Worm (Caenorhabditis elegans) whole organism, L1 larva: ENCODE measurements around the gene clec-124.

Source experiments
- C04F5.9 ChIP-seq: sonication (generic microtip); optimal IDR thresholded peaks from 2 replicates; lab custom pipeline; 2016; ENCODE audit warnings: missing genetic modification characterization, missing compliant biosample characterization
- aha-1 ChIP-seq: fragments of 150-350 bp; optimal IDR thresholded peaks from 2 replicates; lab custom pipeline; 2014; ENCODE audit warnings: missing biosample characterization, missing genetic modification characterization
- ceh-63 ChIP-seq: fragments of 200-800 bp; sonication (Bioruptor generic); optimal IDR thresholded peaks from 2 replicates; lab custom pipeline; 2018; ENCODE audit warnings: mild to moderate bottlenecking, missing genetic modification characterization, missing compliant biosample characterization
- dpl-1 ChIP-seq, 3 experiments: fragments of 150-350 bp in 2 of 3; sonication (generic microtip) in 1 of 3; optimal IDR thresholded peaks; 2 replicates each; lab custom pipeline; 2014 to 2017; ENCODE audit warnings: missing biosample characterization in 3 of 3, missing genetic modification characterization in 3 of 3, missing genetic modification reagents in 3 of 3
- efl-3 ChIP-seq: fragments of 200-800 bp; sonication (Bioruptor generic); optimal IDR thresholded peaks from 2 replicates; lab custom pipeline; 2018; ENCODE audit warnings: mild to moderate bottlenecking, missing genetic modification characterization, missing compliant biosample characterization
- egl-13 ChIP-seq: sonication (generic microtip); optimal IDR thresholded peaks from 2 replicates; lab custom pipeline; 2016; ENCODE audit warnings: missing genotype, missing genetic modification reagents, missing genetic modification characterization, missing compliant biosample characterization
- elt-2 ChIP-seq: sonication (generic microtip); optimal IDR thresholded peaks from 2 replicates; lab custom pipeline; 2016; ENCODE audit warnings: missing genetic modification characterization, mild to moderate bottlenecking, inconsistent platforms, missing compliant biosample characterization, missing genetic modification reagents
- elt-3 ChIP-seq, 6 experiments: fragments of 150-350 bp in 1 of 6; sonication (generic microtip); optimal IDR thresholded peaks; 2 replicates each; lab custom pipeline; 2017 to 2018; ENCODE audit warnings: missing biosample characterization in 6 of 6, missing genetic modification characterization in 6 of 6, inconsistent platforms in 1 of 6
- ets-5 ChIP-seq: fragments of 200-800 bp; sonication (Bioruptor generic); IDR thresholded peaks from 2 replicates; pipeline ENCODE4 v1.3.6; 2022; ENCODE audit warnings: missing genetic modification characterization, missing compliant biosample characterization
- fkh-8 ChIP-seq: sonication (generic microtip); optimal IDR thresholded peaks from 2 replicates; lab custom pipeline; 2016; ENCODE audit warnings: mild to moderate bottlenecking, missing genetic modification characterization, missing compliant biosample characterization
- fos-1 ChIP-seq: fragments of 150-350 bp; optimal IDR thresholded peaks from 2 replicates; lab custom pipeline; 2014; ENCODE audit warnings: missing biosample characterization, missing genetic modification characterization
- grh-1 ChIP-seq: fragments of 200-800 bp; sonication (Bioruptor generic); IDR thresholded peaks from 2 replicates; pipeline ENCODE4 v1.3.6; 2022; ENCODE audit warnings: missing genetic modification reagents, missing genetic modification characterization, missing compliant biosample characterization
- hlh-17 ChIP-seq: fragments of 200-800 bp; sonication (Bioruptor generic); optimal IDR thresholded peaks from 2 replicates; lab custom pipeline; 2018; ENCODE audit warnings: missing genetic modification characterization, mild to moderate bottlenecking, missing compliant biosample characterization, moderate library complexity, borderline replicate concordance
- isw-1 ChIP-seq: fragments of 200-800 bp; sonication (Bioruptor generic); IDR thresholded peaks from 2 replicates; pipeline ENCODE4 v1.3.6; 2022; ENCODE audit warnings: missing genetic modification characterization, missing compliant biosample characterization
- jun-1 ChIP-seq: fragments of 150-350 bp; optimal IDR thresholded peaks from 2 replicates; lab custom pipeline; 2014; ENCODE audit warnings: missing biosample characterization, missing genetic modification reagents, missing genetic modification characterization
- lin-13 ChIP-seq: fragments of 150-350 bp; optimal IDR thresholded peaks from 2 replicates; lab custom pipeline; 2014; ENCODE audit warnings: missing biosample characterization, missing genetic modification reagents, missing genetic modification characterization
- lin-14 ChIP-seq: fragments of 200-800 bp; sonication (Bioruptor generic); optimal IDR thresholded peaks from 2 replicates; lab custom pipeline; 2018; ENCODE audit warnings: mild to moderate bottlenecking, missing genetic modification characterization, moderate library complexity, missing compliant biosample characterization
- lin-15B ChIP-seq: fragments of 150-350 bp; sonication (generic microtip); optimal IDR thresholded peaks from 3 replicates; lab custom pipeline; 2014; ENCODE audit warnings: missing biosample characterization, missing genetic modification characterization
- lin-39 ChIP-seq: fragments of 150-350 bp; optimal IDR thresholded peaks from 2 replicates; lab custom pipeline; 2014; ENCODE audit warnings: missing biosample characterization, missing genetic modification reagents, missing genetic modification characterization
- lir-3 ChIP-seq: sonication (generic microtip); optimal IDR thresholded peaks from 2 replicates; lab custom pipeline; 2016; ENCODE audit warnings: mild to moderate bottlenecking, missing genetic modification characterization, moderate library complexity, missing compliant biosample characterization; ENCODE audit not compliant: poor library complexity
- nhr-11 ChIP-seq: fragments of 150-350 bp; optimal IDR thresholded peaks from 2 replicates; lab custom pipeline; 2014; ENCODE audit warnings: missing biosample characterization, missing genetic modification characterization
- nhr-20 ChIP-seq: sonication (generic microtip); optimal IDR thresholded peaks from 2 replicates; lab custom pipeline; 2016; ENCODE audit warnings: mild to moderate bottlenecking, missing genetic modification characterization, missing compliant biosample characterization
- nhr-237 ChIP-seq: fragments of 150-350 bp; optimal IDR thresholded peaks from 2 replicates; lab custom pipeline; 2014; ENCODE audit warnings: missing biosample characterization, missing genetic modification characterization
- nhr-76 ChIP-seq: sonication (generic microtip); optimal IDR thresholded peaks from 2 replicates; lab custom pipeline; 2017; ENCODE audit warnings: missing biosample characterization, missing genetic modification characterization
- nhr-84 ChIP-seq: sonication (generic microtip); optimal IDR thresholded peaks from 2 replicates; lab custom pipeline; 2017; ENCODE audit warnings: missing biosample characterization, missing genetic modification characterization
- pqm-1 ChIP-seq: sonication (generic microtip); optimal IDR thresholded peaks from 3 replicates; lab custom pipeline; 2017; ENCODE audit warnings: missing biosample characterization, missing genetic modification characterization
- rnt-1 ChIP-seq: sonication (generic microtip); optimal IDR thresholded peaks from 2 replicates; lab custom pipeline; 2016; ENCODE audit warnings: mild to moderate bottlenecking, missing genetic modification characterization, moderate library complexity, missing compliant biosample characterization
- snpc-4 ChIP-seq: fragments of 150-350 bp; optimal IDR thresholded peaks from 2 replicates; lab custom pipeline; 2014; ENCODE audit warnings: missing biosample characterization, missing genetic modification characterization
- sox-4 ChIP-seq: sonication (generic microtip); optimal IDR thresholded peaks from 2 replicates; lab custom pipeline; 2016; ENCODE audit warnings: missing genetic modification characterization, missing compliant biosample characterization
- sup-37 ChIP-seq: fragments of 200-800 bp; sonication (Bioruptor generic); optimal IDR thresholded peaks from 2 replicates; lab custom pipeline; 2018; ENCODE audit warnings: mild to moderate bottlenecking, missing genetic modification characterization, missing compliant biosample characterization
- swsn-7 ChIP-seq: sonication (generic microtip); optimal IDR thresholded peaks from 2 replicates; lab custom pipeline; 2016; ENCODE audit warnings: missing genetic modification characterization, missing compliant biosample characterization
- unc-130 ChIP-seq: fragments of 150-350 bp; optimal IDR thresholded peaks from 2 replicates; lab custom pipeline; 2017; ENCODE audit warnings: missing biosample characterization, missing genetic modification characterization, inconsistent platforms
- unc-30 ChIP-seq: sonication (generic microtip); optimal IDR thresholded peaks from 2 replicates; lab custom pipeline; 2017; ENCODE audit warnings: missing biosample characterization, missing genetic modification characterization
- unc-62 ChIP-seq: fragments of 150-350 bp; optimal IDR thresholded peaks from 2 replicates; lab custom pipeline; 2014; ENCODE audit warnings: missing biosample characterization, missing genetic modification reagents, missing genetic modification characterization
- xbp-1 ChIP-seq: sonication (generic microtip); optimal IDR thresholded peaks from 2 replicates; lab custom pipeline; 2016; ENCODE audit warnings: missing genetic modification characterization, missing compliant biosample characterization
- zag-1 ChIP-seq: fragments of 150-350 bp; optimal IDR thresholded peaks from 2 replicates; lab custom pipeline; 2014; ENCODE audit warnings: missing biosample characterization, missing genetic modification characterization
- ztf-4 ChIP-seq: fragments of 150-350 bp; optimal IDR thresholded peaks from 2 replicates; lab custom pipeline; 2014; ENCODE audit warnings: missing biosample characterization, missing genetic modification characterization

clec-124 gene

DNA sequence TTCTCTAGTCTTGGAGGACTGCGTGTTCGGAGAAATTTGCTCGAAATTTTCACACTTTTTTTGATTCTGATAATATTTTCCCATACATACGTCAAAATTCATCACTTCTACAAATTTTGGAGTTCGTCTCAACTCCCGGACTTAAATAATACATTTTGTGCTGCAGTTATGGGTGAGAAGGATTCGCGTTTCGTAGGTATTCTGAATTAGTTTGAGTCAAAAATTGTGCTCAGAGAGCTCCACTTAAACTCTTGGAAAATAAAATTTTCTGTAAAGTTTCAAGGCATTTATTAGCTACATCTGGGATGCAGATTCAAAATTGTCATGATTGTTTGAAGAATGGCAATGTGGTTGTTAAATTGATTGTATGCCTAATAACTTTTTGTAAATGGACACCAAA is 35.6 kb upstream of the clec-124 start, which contains the start of gene ZC239.4:
ZC239.4 (plus strand) TSS at position 301 of the 400 bp plus-strand sequence.
- no peak for TF ChIP-seq grh-1 (GFP tag; lab: Robert Waterston, UW)
- TF ChIP-seq, all 84 proteins: peak for 0

DNA sequence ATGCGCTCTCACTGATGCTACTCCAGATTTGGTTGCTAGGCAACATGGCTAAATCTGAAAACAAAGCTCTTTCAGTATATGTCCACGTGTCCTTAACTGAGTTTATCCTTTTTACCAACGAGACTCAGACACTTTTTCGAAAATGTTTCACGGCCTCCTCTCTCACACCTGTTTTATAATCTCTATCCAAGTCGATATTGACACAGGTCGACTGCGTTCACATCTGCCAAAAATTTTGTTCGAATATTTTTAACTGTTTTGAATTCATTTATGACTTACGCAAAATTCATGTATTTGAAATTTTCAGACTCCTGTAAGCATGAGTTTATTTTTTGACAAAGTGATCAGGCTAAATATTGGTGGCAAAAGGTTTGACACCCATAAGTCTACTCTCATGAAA is 33.7 kb upstream of the clec-124 start, which contains the start of gene ZC239.3:
ZC239.3 (plus strand) TSS at position 301 of the 400 bp plus-strand sequence.
- peak; percentile 23 for TF ChIP-seq xbp-1 (tag; lab: Kevin White, UChicago)
- TF ChIP-seq, all 84 proteins: peak for 1; not testable (repeated sequence) for 83

DNA sequence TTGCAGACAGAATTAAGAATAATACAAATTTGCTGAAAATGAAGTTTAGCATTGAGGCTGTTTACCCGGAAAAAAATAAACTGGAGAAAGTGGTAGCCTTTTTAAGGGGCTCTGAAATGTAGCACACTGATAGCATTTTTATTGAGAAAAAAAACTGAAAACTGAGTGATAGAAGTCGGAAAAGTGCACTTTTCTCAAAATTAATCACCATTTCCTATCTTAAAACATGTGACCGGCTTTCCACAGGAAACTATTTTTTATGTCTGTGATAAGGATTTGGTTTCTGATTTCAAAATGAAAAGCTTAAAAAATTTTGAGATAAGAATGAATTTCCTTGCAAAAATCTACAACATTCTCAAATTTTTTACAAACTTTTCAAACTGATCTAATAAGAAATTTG is 28.8 kb upstream of the clec-124 start, which contains the start of gene ZC239.22:
ZC239.22 (minus strand) TSS at position 101 of the 400 bp plus-strand sequence.
- no peak for TF ChIP-seq aha-1 (tag; lab: Kevin White, UChicago)
- no peak for TF ChIP-seq xbp-1 (tag; lab: Kevin White, UChicago)
- TF ChIP-seq pqm-1 (tag; lab: Kevin White, UChicago), result no peak
- TF ChIP-seq rnt-1 (tag; lab: Kevin White, UChicago), result no peak
- TF ChIP-seq lin-13 (GFP tag; lab: Kevin White, UChicago), result no peak

DNA sequence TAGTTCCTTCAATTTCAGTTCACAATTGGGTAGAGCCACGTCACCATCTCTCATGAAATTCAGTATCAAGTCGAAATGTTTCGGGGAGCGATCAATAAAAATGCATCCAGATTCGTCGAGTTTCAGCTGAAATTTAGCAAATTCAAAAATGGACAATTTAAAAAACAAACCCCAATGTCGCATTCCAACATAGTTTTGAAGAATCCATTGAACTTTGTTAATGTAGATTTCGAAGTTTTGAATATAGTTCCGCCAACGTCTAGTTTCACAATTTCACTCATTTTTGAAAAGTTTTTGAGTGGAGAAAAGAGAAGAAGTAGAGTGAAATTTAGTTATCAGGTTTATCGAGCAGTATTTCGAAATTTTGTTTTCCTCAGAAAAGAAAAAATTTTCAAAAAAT is 27.8 kb upstream of the clec-124 start, which contains the start of gene ZC239.14:
ZC239.14 (minus strand) TSS at position 305 of the 400 bp plus-strand sequence.
- no peak for TF ChIP-seq sup-37 (GFP tag; lab: Kevin White, UChicago)
- no peak for TF ChIP-seq sox-4
- no peak for TF ChIP-seq elt-3 (tag; optimal IDR thresholded peaks at IDR 0.05; lab: Kevin White, UChicago)
- no peak for TF ChIP-seq dpl-1 (GFP tag; optimal IDR thresholded peaks at IDR 0.05; lab: Kevin White, UChicago)
- no peak for TF ChIP-seq egl-13 (tag; lab: Kevin White, UChicago)
- no peak for TF ChIP-seq efl-3 (GFP tag; lab: Kevin White, UChicago)
- TF ChIP-seq jun-1 (tag; lab: Kevin White, UChicago), result no peak
- TF ChIP-seq nhr-84 (tag; lab: Kevin White, UChicago), result no peak
- TF ChIP-seq lin-14 (GFP tag; lab: Kevin White, UChicago), result no peak
- no peak for TF ChIP-seq fos-1 (tag; lab: Kevin White, UChicago)
- TF ChIP-seq isw-1 (GFP tag; lab: Robert Waterston, UW), result no peak
- TF ChIP-seq aha-1 (tag; lab: Kevin White, UChicago), result no peak
- no peak for TF ChIP-seq hlh-17 (GFP tag; lab: Kevin White, UChicago)
- TF ChIP-seq zag-1 (tag; lab: Kevin White, UChicago), result no peak
- no peak for TF ChIP-seq C04F5.9
- no peak for TF ChIP-seq fkh-8 (tag; lab: Kevin White, UChicago)
- TF ChIP-seq snpc-4 (tag; lab: Kevin White, UChicago), result no peak
- TF ChIP-seq, all 84 proteins: peak for 0

DNA sequence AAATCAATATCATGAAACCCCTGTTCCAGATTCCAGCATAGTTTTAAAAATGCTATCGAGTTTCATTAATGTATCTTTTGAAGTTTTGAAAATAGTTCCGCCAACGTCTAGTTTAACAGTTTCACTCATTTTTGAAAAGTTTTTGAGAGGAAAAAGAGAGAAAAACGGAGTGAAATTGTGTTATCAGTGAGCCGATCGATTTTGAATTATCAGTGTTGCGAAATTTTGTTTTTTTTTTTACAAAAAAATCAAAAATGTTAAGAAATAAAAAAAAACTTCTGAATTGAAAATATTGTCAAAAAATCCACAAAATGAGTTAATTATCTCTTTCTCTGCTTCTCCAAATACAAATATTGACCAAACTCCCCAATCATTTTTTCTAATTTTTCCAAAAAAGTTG is 26.8 kb upstream of the clec-124 start, which contains the start of gene ZC239.13:
ZC239.13 (minus strand) TSS at position 154 of the 400 bp plus-strand sequence.
- TF ChIP-seq nhr-20 (tag; lab: Kevin White, UChicago) (no peak), elt-2 (tag; lab: Kevin White, UChicago) (peak; percentile 21), lin-14 (GFP tag; lab: Kevin White, UChicago) (no peak)

DNA sequence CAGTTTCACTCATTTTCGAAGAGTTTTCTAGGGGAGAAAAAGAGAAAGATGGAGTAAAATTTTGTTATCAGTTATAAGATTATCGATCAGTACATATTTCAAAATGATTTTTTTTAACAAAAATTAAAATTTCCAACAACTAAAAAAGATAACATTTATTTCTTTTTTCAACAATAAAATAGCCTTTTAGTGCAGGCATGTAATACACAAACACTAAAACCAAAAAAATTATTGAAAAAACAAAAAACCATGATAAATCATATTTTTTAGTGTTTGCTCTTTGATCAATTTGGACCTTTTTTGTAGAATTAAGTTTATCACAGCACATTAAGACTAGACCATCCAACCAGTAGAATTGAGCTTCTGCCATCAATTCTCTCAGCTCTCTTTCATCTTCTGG is 24.9 kb upstream of the clec-124 start, which contains the start of gene ZC239.15:
ZC239.15 (minus strand) TSS at position 101 of the 400 bp plus-strand sequence.
- TF ChIP-seq unc-130 (tag; lab: Kevin White, UChicago), result no peak
- TF ChIP-seq nhr-20 (tag; lab: Kevin White, UChicago), result no peak
- no peak for TF ChIP-seq ztf-4 (tag; lab: Kevin White, UChicago)
- no peak for TF ChIP-seq nhr-11 (tag; lab: Kevin White, UChicago)
- TF ChIP-seq fos-1 (tag; lab: Kevin White, UChicago), result no peak
- TF ChIP-seq lin-15B (tag; lab: Kevin White, UChicago), result no peak
- no peak for TF ChIP-seq nhr-237 (tag; lab: Kevin White, UChicago)
- TF ChIP-seq sup-37 (GFP tag; lab: Kevin White, UChicago), result no peak
- TF ChIP-seq ets-5 (GFP tag; lab: Robert Waterston, UW), result no peak
- no peak for TF ChIP-seq nhr-76 (tag; lab: Kevin White, UChicago)
- TF ChIP-seq pqm-1 (tag; lab: Kevin White, UChicago), result no peak
- TF ChIP-seq lin-39 (tag; lab: Kevin White, UChicago), result no peak
- TF ChIP-seq unc-30 (tag; lab: Kevin White, UChicago), result no peak
- no peak for TF ChIP-seq hlh-17 (GFP tag; lab: Kevin White, UChicago)
- no peak for TF ChIP-seq unc-62 (GFP tag; lab: Kevin White, UChicago)
- TF ChIP-seq lir-3 (tag; lab: Kevin White, UChicago), result no peak
- TF ChIP-seq swsn-7 (tag; lab: Kevin White, UChicago), result no peak
- no peak for TF ChIP-seq zag-1 (tag; lab: Kevin White, UChicago)
- TF ChIP-seq ceh-63, result no peak
